Worm (Caenorhabditis elegans): ENCODE results near the gene str-227.

DNA sequence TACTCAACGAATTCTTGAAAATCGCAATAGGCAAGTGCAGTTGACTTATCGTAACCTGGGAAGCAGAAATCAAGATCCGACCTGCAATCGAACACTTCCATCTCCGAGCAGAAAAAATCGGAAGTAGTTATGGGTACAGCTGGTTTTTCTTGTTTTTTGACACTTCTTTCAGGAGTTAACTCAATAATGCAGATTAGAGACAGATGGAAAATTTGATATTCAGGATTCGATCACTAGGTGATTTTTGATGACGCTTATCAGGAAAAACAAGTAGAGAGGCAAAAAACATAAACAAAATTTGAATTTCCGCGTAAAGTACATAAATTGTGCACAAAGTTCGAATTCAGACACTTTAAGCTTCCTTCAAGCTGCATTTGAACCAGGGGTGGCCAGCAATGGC is 30.8 kb downstream of the str-227 start, which contains the start of gene srw-130:
- no peak for TF ChIP-seq cog-1 (tag; optimal IDR thresholded peaks at IDR 0.05)
- no peak for TF ChIP-seq ztf-23 (GFP tag; IDR thresholded peaks at IDR 0.05)
- TF ChIP-seq flt-1 (GFP tag; IDR thresholded peaks at IDR 0.05): no peak
- no peak for TF ChIP-seq ztf-29 (GFP tag; IDR thresholded peaks at IDR 0.05)
- no peak for TF ChIP-seq med-1 (GFP tag; optimal IDR thresholded peaks at IDR 0.05; ENCODE audit: insufficient read depth)
- no peak for TF ChIP-seq klf-2 (GFP tag; conservative IDR thresholded peaks at IDR 0.05)
- no peak for TF ChIP-seq T22C8.4 (GFP tag; IDR thresholded peaks at IDR 0.05)
- TF ChIP-seq tab-1 (GFP tag; IDR thresholded peaks at IDR 0.05): no peak

Data from whole organism, midembryonic.